Worm (Caenorhabditis elegans): Measurements from ENCODE around the gene F08D12.2.
A peak's percentile ranks its signal among the peaks of the same experiment; 100 is the strongest.

F08D12.2 gene

ce11 chrII:2815444-2815843, 34.0 kb downstream of the F08D12.2 start, which contains the start of gene K12H6.2:
K12H6.2 (minus strand) TSS chrII:2815544.
- no peak for TF ChIP-seq ztf-7 (tag; optimal IDR thresholded peaks at IDR 0.05)

DNA sequence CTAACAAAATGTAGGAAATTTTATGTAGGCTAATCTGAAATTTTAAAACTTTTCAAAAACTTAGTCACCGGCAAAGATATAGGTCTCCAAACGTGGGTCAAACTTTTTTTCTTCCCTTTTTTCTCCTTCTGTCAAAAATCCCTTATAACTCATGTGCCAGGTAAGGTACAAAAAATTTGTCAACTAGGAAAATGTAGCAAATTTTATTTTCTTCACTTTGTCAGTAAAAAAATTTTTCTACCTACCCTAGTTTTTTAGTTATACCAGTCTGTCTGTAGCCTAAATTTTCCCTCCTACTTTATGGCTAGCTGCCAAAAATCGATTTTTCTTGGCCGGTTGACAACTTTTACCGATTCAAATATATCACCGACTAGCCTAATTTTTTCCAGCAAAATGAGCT, 35.2 kb downstream of the F08D12.2 start, which contains the start of gene set-13:
Gene set-13 (plus strand): TSS at position 301 of the 400 bp plus-strand sequence.
- no peak for TF ChIP-seq lsy-2 (tag; optimal IDR thresholded peaks at IDR 0.05)

ce11 chrII:2822435-2822920, 41.0 kb downstream of the F08D12.2 start, which contains the start of the genes fut-4 and K12H6.10:
fut-4 (minus strand) TSS chrII:2822535.
K12H6.10 (plus strand) TSS chrII:2822870.
- no peak for TF ChIP-seq lsy-2 (tag; optimal IDR thresholded peaks at IDR 0.05)

DNA sequence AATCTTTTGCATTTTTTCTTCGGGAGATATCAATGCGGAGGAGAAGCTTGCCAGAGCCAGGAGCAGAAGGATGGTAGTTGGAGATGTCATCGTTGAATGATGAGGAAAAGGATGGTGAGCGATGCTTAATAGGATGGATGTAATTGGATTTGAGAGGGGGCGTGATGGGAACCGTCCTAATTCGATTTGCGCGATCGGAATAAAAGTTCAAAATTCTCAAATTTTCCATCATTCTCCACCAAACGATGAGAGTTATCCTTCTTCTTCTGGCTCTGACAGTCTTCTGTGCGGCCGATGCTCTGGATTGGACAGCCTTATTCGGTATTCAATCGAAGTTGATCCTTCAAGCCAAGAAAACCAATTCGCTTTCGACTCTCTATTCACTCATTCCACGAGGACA, 42.7 kb downstream of the F08D12.2 start, which contains the start of the genes K12H6.4 and K12H6.9:
Gene K12H6.4 (minus strand): TSS at position 101 of the 400 bp plus-strand sequence.
Gene K12H6.9 (plus strand): TSS at position 236 of the 400 bp plus-strand sequence.
- TF ChIP-seq daf-16 (GFP tag; optimal IDR thresholded peaks at IDR 0.05) (no peak), daf-16 (tag; optimal IDR thresholded peaks at IDR 0.05) (no peak), nhr-25 (tag; optimal IDR thresholded peaks at IDR 0.05; ENCODE audit: borderline replicate concordance, insufficient read depth) (no peak), lin-1 (GFP tag; IDR thresholded peaks at IDR 0.05) (no peak)

ce11 chrII:2826073-2826472, 44.6 kb downstream of the F08D12.2 start, which contains the start of gene K12H6.5:
K12H6.5 (minus strand) TSS chrII:2826173.
- TF ChIP-seq nhr-28 (tag; optimal IDR thresholded peaks at IDR 0.05) (no peak), ZK546.5 (tag; optimal IDR thresholded peaks at IDR 0.05) (no peak), R02D3.7 (tag; optimal IDR thresholded peaks at IDR 0.05) (no peak), zip-2 (tag; optimal IDR thresholded peaks at IDR 0.05) (no peak), ceh-32 (tag; optimal IDR thresholded peaks at IDR 0.05; ENCODE audit: poor library complexity) (no peak), fos-1 (tag; optimal IDR thresholded peaks at IDR 0.05) (no peak), ztf-11 (tag; optimal IDR thresholded peaks at IDR 0.05) (no peak), lin-1 (GFP tag; IDR thresholded peaks at IDR 0.05) (no peak), aly-2 (tag; optimal IDR thresholded peaks at IDR 0.05) (no peak)

DNA sequence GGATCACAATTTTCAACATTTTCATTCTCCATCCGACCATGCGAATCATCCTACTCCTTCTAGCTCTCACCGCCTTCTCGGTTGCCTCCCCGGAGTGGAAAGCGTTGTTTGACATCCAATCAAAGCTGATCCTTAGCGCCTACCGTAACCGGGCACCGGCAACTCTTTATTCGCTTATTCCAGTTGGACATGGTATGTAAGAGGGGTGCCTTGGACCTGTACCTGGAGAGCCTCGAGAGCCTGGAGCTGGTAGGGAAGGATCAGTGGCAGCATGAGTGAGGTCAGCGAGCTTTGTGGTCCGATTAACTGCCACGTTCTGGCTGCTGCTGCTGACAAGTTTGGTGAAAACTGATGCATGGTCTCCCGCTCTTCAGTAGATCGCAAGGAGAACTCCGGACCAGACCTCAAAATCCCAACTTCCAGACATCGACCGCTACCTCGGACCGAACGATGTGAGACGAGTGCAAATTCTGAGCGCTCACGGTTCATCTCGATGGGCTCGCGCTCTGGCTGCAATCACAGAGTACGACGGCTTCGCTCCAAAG, 46.5 kb downstream of the F08D12.2 start, which contains the start of gene K12H6.8:
Gene K12H6.8 (plus strand): TSS at position 38 of the 545 bp plus-strand sequence.
- TF ChIP-seq sdz-12 (GFP tag; optimal IDR thresholded peaks at IDR 0.05) (peak; percentile 45), lin-15B (tag; optimal IDR thresholded peaks at IDR 0.05) (no peak), duxl-1 (tag; optimal IDR thresholded peaks at IDR 0.05; ENCODE audit: poor library complexity) (peak; percentile 21), set-16 (GFP tag; IDR thresholded peaks at IDR 0.05) (peak; percentile 72)

DNA sequence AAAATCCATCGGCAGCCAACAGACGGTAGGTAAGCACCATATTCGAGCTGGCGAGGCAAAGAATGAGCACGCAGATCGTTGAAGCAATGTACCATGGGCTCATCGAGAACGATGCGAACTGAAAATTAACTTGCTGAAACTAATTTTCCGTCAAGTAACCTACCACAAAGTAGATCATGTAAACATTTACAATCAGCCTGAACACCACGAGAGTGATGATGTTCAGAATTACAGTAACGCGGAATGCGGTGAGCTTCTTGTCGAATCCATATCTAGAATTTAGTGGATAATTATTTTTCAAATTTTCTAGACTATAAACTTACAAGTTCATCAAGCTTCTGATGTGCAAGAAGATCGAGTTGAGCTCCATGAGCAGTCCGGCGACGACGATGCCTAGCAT, 48.0 kb downstream of the F08D12.2 start:
- peak; percentile 26 for TF ChIP-seq aha-1 (tag)
- no peak for TF ChIP-seq lin-13 (GFP tag; optimal IDR thresholded peaks at IDR 0.05)
- peak in 1 of 2 experiments; percentile 92 for TF ChIP-seq unc-62 (GFP tag; optimal IDR thresholded peaks at IDR 0.05 in 1 of 2)
- no peak for TF ChIP-seq unc-62 (tag; optimal IDR thresholded peaks at IDR 0.05)
- TF ChIP-seq R02D3.7 (tag; optimal IDR thresholded peaks at IDR 0.05) = no peak
- no peak for TF ChIP-seq fos-1 (tag; optimal IDR thresholded peaks at IDR 0.05)

- 0 out of 2 replicates have a peak, but pooled peaks have one; percentile 53 for TF ChIP-seq F44E2.7 (GFP tag; IDR thresholded peaks at IDR 0.05)
- 0 out of 2 replicates have a peak, but pooled peaks have one; percentile 21 for TF ChIP-seq dmd-8 (GFP tag; IDR thresholded peaks at IDR 0.05)
- no peak for TF ChIP-seq lin-15B (tag; optimal IDR thresholded peaks at IDR 0.05)
- peak; percentile 40; the same call in 1 of the 2 replicates for TF ChIP-seq snpc-1.2 (GFP tag; IDR thresholded peaks at IDR 0.05)
- TF ChIP-seq ztf-11 (tag; optimal IDR thresholded peaks at IDR 0.05) = no peak
- no peak for TF ChIP-seq set-16 (GFP tag; IDR thresholded peaks at IDR 0.05)
- 0 out of 2 replicates have a peak, but pooled peaks have one; percentile 19 for TF ChIP-seq arid-1 (GFP tag; conservative IDR thresholded peaks at IDR 0.05)
- no peak for TF ChIP-seq daf-12 (tag; optimal IDR thresholded peaks at IDR 0.05)
- TF ChIP-seq lim-7 (GFP tag; IDR thresholded peaks at IDR 0.05) = peak; percentile 35; the same call in 1 of the 2 replicates
Observed at ce11 chrII:2830144-2830543, 48.7 kb downstream of the F08D12.2 start.

Data from whole organism, L4 larva.